Worm (Caenorhabditis elegans) whole organism, early embryonic: ENCODE results near the gene F46H5.11.

ENCODE experiments used
- ceh-36 ChIP-seq: sonication (generic microtip); optimal IDR thresholded peaks from 2 replicates; lab custom pipeline; 2016; ENCODE audit warnings: missing genetic modification characterization, inconsistent platforms, missing compliant biosample characterization
- hmg-4 ChIP-seq: fragments of 200-800 bp; sonication (Bioruptor generic); optimal IDR thresholded peaks from 2 replicates; lab custom pipeline; 2018; ENCODE audit warnings: mild to moderate bottlenecking, missing genetic modification characterization, missing compliant biosample characterization
- scrt-1 ChIP-seq: fragments of 200-800 bp; sonication (Bioruptor generic); IDR thresholded peaks from 2 replicates; pipeline ENCODE4 v1.3.6; 2022; ENCODE audit warnings: missing genetic modification characterization, missing compliant biosample characterization
- tbx-37 ChIP-seq: fragments of 200-800 bp; sonication (Bioruptor generic); conservative IDR thresholded peaks from 2 replicates; pipeline ENCODE4 v1.3.6; 2022; ENCODE audit warnings: missing genetic modification reagents, missing genetic modification characterization, missing compliant biosample characterization

The F46H5.11 gene

DNA sequence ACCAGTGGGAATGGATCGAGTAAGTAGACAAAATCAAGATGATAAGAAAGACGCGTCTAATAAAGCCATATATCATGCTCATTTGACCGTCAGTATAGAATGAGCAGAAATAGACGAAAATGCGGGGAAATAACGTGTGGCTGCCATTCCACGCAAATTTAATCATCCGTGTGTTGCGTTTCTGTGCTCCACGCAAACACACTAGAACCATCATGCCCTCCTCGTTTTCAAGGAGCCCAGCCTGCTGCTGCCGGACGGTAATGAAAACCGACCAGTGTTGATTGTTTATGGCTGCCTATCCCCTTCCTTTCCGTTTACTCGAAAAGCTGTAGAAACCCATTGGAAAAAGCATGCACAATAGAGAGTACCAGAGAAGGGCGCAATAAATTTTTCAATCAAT is 51.7 kb downstream of the F46H5.11 start:
- TF ChIP-seq tbx-37 (no peak), hmg-4 (GFP tag; lab: Kevin White, UChicago) (no peak), ceh-36 (tag; lab: Kevin White, UChicago) (no peak), scrt-1 (GFP tag; lab: Robert Waterston, UW) (no peak)
